Worm (Caenorhabditis elegans) whole organism, L2 larva: Measurements from ENCODE around the gene C54E10.7.

Experiments used
- elt-1 ChIP-seq: fragments of 150-350 bp; optimal IDR thresholded peaks from 2 replicates; lab custom pipeline; 2014; ENCODE audit warnings: missing biosample characterization, missing genetic modification characterization
- elt-3 ChIP-seq: sonication (generic microtip); optimal IDR thresholded peaks from 2 replicates; lab custom pipeline; 2017; ENCODE audit warnings: missing biosample characterization, missing genetic modification characterization
- lin-39 ChIP-seq: fragments of 150-350 bp; optimal IDR thresholded peaks from 2 replicates; lab custom pipeline; 2014; ENCODE audit warnings: missing biosample characterization, missing genetic modification reagents, missing genetic modification characterization
- sem-4 ChIP-seq: fragments of 150-350 bp; optimal IDR thresholded peaks from 2 replicates; lab custom pipeline; 2014; ENCODE audit warnings: missing biosample characterization, missing genetic modification reagents, missing genetic modification characterization

DNA sequence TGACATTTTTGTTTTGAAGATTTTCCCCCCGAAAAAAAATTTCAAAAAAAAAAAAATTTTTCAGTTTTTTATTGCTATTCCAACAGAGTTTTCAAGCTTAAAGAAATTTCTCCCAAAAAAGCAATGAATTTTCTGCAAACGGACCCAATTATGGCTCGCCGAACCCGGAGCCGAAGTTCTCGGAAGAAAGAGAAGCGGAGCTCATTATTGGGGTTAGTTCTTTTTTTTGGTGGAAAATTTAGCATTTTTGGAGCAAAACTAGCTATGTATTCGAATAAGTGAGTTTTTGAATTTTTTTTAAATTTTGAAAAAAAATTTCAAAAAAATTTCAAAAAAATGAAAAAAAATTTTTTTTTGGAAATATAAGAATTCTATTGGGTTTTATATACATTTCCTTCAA lies 8.2 kb downstream of the C54E10.7 start, which contains the start of gene ncs-5:
- TF ChIP-seq lin-39 (tag; lab: Kevin White, UChicago) = no peak
- TF ChIP-seq elt-1 = no peak
- no peak for TF ChIP-seq sem-4 (tag; lab: Kevin White, UChicago)
- no peak for TF ChIP-seq elt-3
